Fruit fly (Drosophila melanogaster) Kc167 (cell line): ENCODE measurements around the gene CG10466.

Source experiments
- h ChIP-seq: fragments of >200 bp; optimal IDR thresholded peaks from 3 replicates; lab custom pipeline; 2018; ENCODE audit warnings: missing external identifiers
- insv ChIP-seq: fragments of >200 bp; optimal IDR thresholded peaks from 3 replicates; lab custom pipeline; 2018; ENCODE audit warnings: missing external identifiers
- ttk ChIP-seq: sonication (Bioruptor generic); optimal IDR thresholded peaks from 2 replicates; lab custom pipeline; 2017; ENCODE audit warnings: missing external identifiers

DNA sequence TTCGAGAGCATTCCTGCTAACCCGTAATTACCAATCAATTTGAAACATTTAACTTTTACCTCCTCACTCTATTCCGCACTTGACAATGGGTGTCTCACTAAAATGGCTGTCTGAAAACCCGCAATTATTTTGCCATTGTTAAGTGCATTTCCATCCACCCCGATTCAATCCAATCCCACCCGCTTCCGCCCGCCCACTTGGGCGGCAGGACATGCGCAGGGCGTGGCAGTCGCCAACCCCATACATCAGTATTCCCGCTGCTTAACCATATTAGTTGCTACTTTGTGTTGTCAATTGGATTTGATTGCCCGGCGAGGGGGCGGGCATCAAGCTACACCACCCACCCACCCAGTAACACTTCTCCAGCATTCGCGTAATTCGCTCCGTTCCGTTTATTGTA lies 26.5 kb upstream of the CG10466 start:
- TF ChIP-seq h (lab: Kevin White, UChicago) (no peak), ttk (no peak), insv (lab: Kevin White, UChicago) (no peak)
